Fruit fly (Drosophila melanogaster) whole organism, embryonic: Measurements from ENCODE around the gene CG42748.

Experiments
- B-H2 ChIP-seq: fragments of 200-800 bp; sonication (Bioruptor generic); optimal IDR thresholded peaks from 2 replicates; lab custom pipeline; 2018; ENCODE audit warnings: missing biosample characterization, mild to moderate bottlenecking, missing genetic modification characterization
- CG10209 ChIP-seq: fragments of 200-800 bp; sonication (Bioruptor generic); optimal IDR thresholded peaks from 3 replicates; lab custom pipeline; 2017; ENCODE audit warnings: missing biosample characterization, mild to moderate bottlenecking, missing genetic modification characterization, missing genetic modification reagents
- CG10959 ChIP-seq: fragments of 200-800 bp; sonication (Bioruptor generic); IDR thresholded peaks from 2 replicates; pipeline ENCODE4 v1.3.6; 2022; ENCODE audit warnings: missing biosample characterization, missing genetic modification characterization
- CG11723 ChIP-seq: fragments of 200-800 bp; sonication (Bioruptor generic); optimal IDR thresholded peaks from 2 replicates; lab custom pipeline; 2017; ENCODE audit warnings: missing biosample characterization, mild to moderate bottlenecking, missing genetic modification characterization
- CG13894 ChIP-seq: fragments of 200-800 bp; sonication (Bioruptor generic); optimal IDR thresholded peaks from 3 replicates; lab custom pipeline; 2018; ENCODE audit warnings: missing biosample characterization, mild to moderate bottlenecking, missing genetic modification characterization, moderate library complexity
- CG15514 ChIP-seq: fragments of 200-800 bp; sonication (Bioruptor generic); optimal IDR thresholded peaks from 3 replicates; lab custom pipeline; 2017; ENCODE audit warnings: missing biosample characterization, missing genetic modification characterization, mild to moderate bottlenecking, moderate library complexity, missing genetic modification reagents
- CG17361 ChIP-seq: fragments of 200-800 bp; sonication (Bioruptor generic); IDR thresholded peaks from 3 replicates; pipeline ENCODE4 v1.3.6; 2022; ENCODE audit warnings: missing biosample characterization, missing genetic modification characterization
- CG17829 ChIP-seq: fragments of 200-800 bp; optimal IDR thresholded peaks from 2 replicates; lab custom pipeline; 2019; ENCODE audit warnings: missing biosample characterization, mild to moderate bottlenecking, missing genetic modification characterization, moderate library complexity
- CG2120 ChIP-seq: fragments of 200-800 bp; sonication (Bioruptor generic); optimal IDR thresholded peaks from 3 replicates; lab custom pipeline; 2016; ENCODE audit warnings: missing biosample characterization, missing genetic modification characterization
- CG2712 ChIP-seq: fragments of 200-800 bp; optimal IDR thresholded peaks from 3 replicates; lab custom pipeline; 2019; ENCODE audit warnings: missing biosample characterization, mild to moderate bottlenecking, missing genetic modification characterization, moderate library complexity
- CG30020 ChIP-seq: fragments of 200-800 bp; optimal IDR thresholded peaks from 2 replicates; lab custom pipeline; 2019; ENCODE audit warnings: missing biosample characterization, mild to moderate bottlenecking, missing genetic modification characterization, moderate library complexity
- CG33213 ChIP-seq: fragments of 200-800 bp; sonication (Bioruptor generic); optimal IDR thresholded peaks from 3 replicates; lab custom pipeline; 2016; ENCODE audit warnings: missing biosample characterization, missing genetic modification characterization
- CG3847 ChIP-seq: fragments of 200-800 bp; sonication (Bioruptor generic); IDR thresholded peaks from 2 replicates; pipeline ENCODE4 v1.3.6; 2022; ENCODE audit warnings: missing biosample characterization, missing genetic modification characterization
- CG3995 ChIP-seq: fragments of 200-800 bp; sonication (Bioruptor generic); optimal IDR thresholded peaks from 3 replicates; lab custom pipeline; 2016; ENCODE audit warnings: missing biosample characterization, missing genetic modification characterization
- CG6791 ChIP-seq: fragments of 200-800 bp; sonication (Bioruptor generic); IDR thresholded peaks from 3 replicates; pipeline ENCODE4 v1.3.6; 2022; ENCODE audit warnings: missing biosample characterization, missing genetic modification characterization; ENCODE audit not compliant: partially characterized antibody
- CG8089 ChIP-seq: fragments of 200-800 bp; sonication (Bioruptor generic); optimal IDR thresholded peaks from 3 replicates; lab custom pipeline; 2016; ENCODE audit warnings: missing biosample characterization, missing genetic modification characterization
- CG8924 ChIP-seq: fragments of 200-800 bp; optimal IDR thresholded peaks from 3 replicates; lab custom pipeline; 2019; ENCODE audit warnings: missing biosample characterization, mild to moderate bottlenecking, missing genetic modification characterization, moderate library complexity
- CHES-1-like ChIP-seq: fragments of 200-800 bp; sonication (Bioruptor generic); optimal IDR thresholded peaks from 2 replicates; lab custom pipeline; 2016; ENCODE audit warnings: missing biosample characterization, missing genetic modification characterization
- CoRest ChIP-seq: fragments of 200-800 bp; sonication (Bioruptor generic); optimal IDR thresholded peaks from 3 replicates; lab custom pipeline; 2018; ENCODE audit warnings: missing biosample characterization, mild to moderate bottlenecking, missing genetic modification characterization, moderate library complexity
- Dfd ChIP-seq, 2 experiments: fragments of >200 bp; optimal IDR thresholded peaks; 2 replicates each; lab custom pipeline; 2017; ENCODE audit warnings: missing biosample characterization in 2 of 2, missing genetic modification characterization in 2 of 2
- Eip74EF ChIP-seq, 2 experiments: fragments of 200-800 bp in 1 of 2; fragments of >200 bp in 1 of 2; sonication (Bioruptor generic) in 1 of 2; optimal IDR thresholded peaks; 2 replicates each; lab custom pipeline; 2017 to 2019; ENCODE audit warnings: missing biosample characterization in 2 of 2, missing genetic modification characterization in 2 of 2, mild to moderate bottlenecking in 1 of 2, moderate library complexity in 1 of 2
- Ets65A ChIP-seq: fragments of 200-800 bp; sonication (Bioruptor generic); peaks from one replicate; lab custom pipeline; 2016; ENCODE audit warnings: missing biosample characterization, missing genetic modification characterization
- Ets97D ChIP-seq: fragments of 200-800 bp; sonication (Bioruptor generic); optimal IDR thresholded peaks from 3 replicates; lab custom pipeline; 2016; ENCODE audit warnings: missing biosample characterization, missing genetic modification characterization
- H2.0 ChIP-seq: fragments of 200-800 bp; sonication (Bioruptor generic); IDR thresholded peaks from 2 replicates; pipeline ENCODE4 v1.3.6; 2022; ENCODE audit warnings: missing biosample characterization, missing genetic modification characterization
- HLHmδ ChIP-seq: fragments of 200-800 bp; sonication (Bioruptor generic); optimal IDR thresholded peaks from 2 replicates; lab custom pipeline; 2018; ENCODE audit warnings: missing biosample characterization, mild to moderate bottlenecking, missing genetic modification characterization, moderate library complexity
- Hr78 ChIP-seq, 2 experiments: fragments of 200-800 bp in 1 of 2; fragments of >200 bp in 1 of 2; sonication (Bioruptor generic) in 1 of 2; optimal IDR thresholded peaks; 2 replicates each; lab custom pipeline; 2017 to 2019; ENCODE audit warnings: missing biosample characterization in 2 of 2, missing genetic modification characterization in 2 of 2, mild to moderate bottlenecking in 1 of 2, moderate library complexity in 1 of 2
- Lhr ChIP-seq: fragments of 200-800 bp; sonication (Bioruptor generic); optimal IDR thresholded peaks from 3 replicates; lab custom pipeline; 2017; ENCODE audit warnings: mild to moderate bottlenecking, missing biosample characterization, missing genetic modification reagents, missing genetic modification characterization
- MESR4 ChIP-seq: fragments of 200-800 bp; sonication (Bioruptor generic); optimal IDR thresholded peaks from 2 replicates; lab custom pipeline; 2018; ENCODE audit warnings: missing biosample characterization, mild to moderate bottlenecking, missing genetic modification characterization, moderate library complexity
- Max ChIP-seq: fragments of 200-800 bp; sonication (Bioruptor generic); optimal IDR thresholded peaks from 2 replicates; lab custom pipeline; 2016; ENCODE audit warnings: missing biosample characterization, mild to moderate bottlenecking, missing genetic modification characterization
- Neu2 ChIP-seq: fragments of 200-800 bp; sonication (Bioruptor generic); optimal IDR thresholded peaks from 3 replicates; lab custom pipeline; 2016; ENCODE audit warnings: missing biosample characterization, missing genetic modification characterization, borderline replicate concordance
- Sry-δ ChIP-seq: fragments of 200-800 bp; sonication (Bioruptor generic); optimal IDR thresholded peaks from 2 replicates; lab custom pipeline; 2016; ENCODE audit warnings: missing biosample characterization, missing genetic modification characterization
- TFAM ChIP-seq: fragments of 200-800 bp; sonication (Bioruptor generic); optimal IDR thresholded peaks from 2 replicates; lab custom pipeline; 2017; ENCODE audit warnings: missing biosample characterization, missing genetic modification characterization, inconsistent platforms
- bab2 ChIP-seq: fragments of 200-800 bp; sonication (Bioruptor generic); optimal IDR thresholded peaks from 2 replicates; lab custom pipeline; 2016; ENCODE audit warnings: missing biosample characterization, missing genetic modification characterization
- gce ChIP-seq: fragments of 200-800 bp; sonication (Bioruptor generic); IDR thresholded peaks from 3 replicates; pipeline ENCODE4 v1.3.6; 2022; ENCODE audit warnings: missing biosample characterization, missing genetic modification characterization
- grau ChIP-seq: fragments of 200-800 bp; optimal IDR thresholded peaks from 3 replicates; lab custom pipeline; 2019; ENCODE audit warnings: missing biosample characterization, mild to moderate bottlenecking, missing genetic modification characterization, moderate library complexity
- jumu ChIP-seq: fragments of 200-800 bp; sonication (Bioruptor generic); optimal IDR thresholded peaks from 3 replicates; lab custom pipeline; 2016; ENCODE audit warnings: missing biosample characterization, missing genetic modification characterization
- lilli ChIP-seq: fragments of 200-800 bp; sonication (Bioruptor generic); optimal IDR thresholded peaks from 3 replicates; lab custom pipeline; 2016; ENCODE audit warnings: missing biosample characterization, missing genetic modification characterization
- lola ChIP-seq, 3 experiments: fragments of >200 bp in 2 of 3; fragments of 200-800 bp in 1 of 3; sonication (Bioruptor generic) in 1 of 3; optimal IDR thresholded peaks; 2 replicates each; lab custom pipeline; 2017 to 2019; ENCODE audit warnings: missing biosample characterization in 3 of 3, missing genetic modification characterization in 3 of 3, mild to moderate bottlenecking in 1 of 3, moderate library complexity in 1 of 3
- luna ChIP-seq: fragments of 200-800 bp; sonication (Bioruptor generic); optimal IDR thresholded peaks from 2 replicates; lab custom pipeline; 2016; ENCODE audit warnings: missing biosample characterization, missing genetic modification characterization
- nerfin-1 ChIP-seq: fragments of 200-800 bp; sonication (Bioruptor generic); optimal IDR thresholded peaks from 3 replicates; lab custom pipeline; 2019; ENCODE audit warnings: missing biosample characterization, mild to moderate bottlenecking, missing genetic modification characterization, moderate library complexity
- peb ChIP-seq: fragments of 200-800 bp; sonication (Bioruptor generic); IDR thresholded peaks from 2 replicates; pipeline ENCODE4 v1.3.6; 2022; ENCODE audit warnings: missing biosample characterization, missing genetic modification characterization
- pfk ChIP-seq: fragments of 200-800 bp; sonication (Bioruptor generic); optimal IDR thresholded peaks from 2 replicates; lab custom pipeline; 2018; ENCODE audit warnings: missing biosample characterization, mild to moderate bottlenecking, missing genetic modification characterization, moderate library complexity
- prd ChIP-seq, 3 experiments: fragments of >200 bp in 2 of 3; fragments of 200-800 bp in 1 of 3; sonication (Bioruptor generic) in 1 of 3; optimal IDR thresholded peaks in 2 of 3; IDR thresholded peaks in 1 of 3; 2 replicates in 2 of 3; 3 replicates in 1 of 3; pipeline versions ENCODE4 v1.3.6 to Lab custom; 2017 to 2022; ENCODE audit warnings: missing biosample characterization in 1 of 3, missing genetic modification characterization in 1 of 3
- pzg ChIP-seq: fragments of 200-800 bp; sonication (Bioruptor generic); optimal IDR thresholded peaks from 3 replicates; lab custom pipeline; 2018; ENCODE audit warnings: missing biosample characterization, mild to moderate bottlenecking, missing genetic modification characterization, moderate library complexity
- scrt ChIP-seq: fragments of 200-800 bp; sonication (Bioruptor generic); optimal IDR thresholded peaks from 2 replicates; lab custom pipeline; 2018; ENCODE audit warnings: missing biosample characterization, mild to moderate bottlenecking, missing genetic modification characterization, moderate library complexity
- sob ChIP-seq: fragments of 200-800 bp; sonication (Bioruptor generic); IDR thresholded peaks from 2 replicates; pipeline ENCODE4 v1.3.6; 2022; ENCODE audit warnings: missing biosample characterization, missing genetic modification characterization
- zen ChIP-seq: fragments of 200-800 bp; sonication (Bioruptor generic); optimal IDR thresholded peaks from 3 replicates; lab custom pipeline; 2018; ENCODE audit warnings: missing biosample characterization, mild to moderate bottlenecking, missing genetic modification characterization, moderate library complexity
- zen2 ChIP-seq: fragments of 200-800 bp; sonication (Bioruptor generic); IDR thresholded peaks from 3 replicates; pipeline ENCODE4 v1.3.6; 2022; ENCODE audit warnings: missing biosample characterization, missing genetic modification characterization; ENCODE audit not compliant: partially characterized antibody

The CG42748 gene

DNA sequence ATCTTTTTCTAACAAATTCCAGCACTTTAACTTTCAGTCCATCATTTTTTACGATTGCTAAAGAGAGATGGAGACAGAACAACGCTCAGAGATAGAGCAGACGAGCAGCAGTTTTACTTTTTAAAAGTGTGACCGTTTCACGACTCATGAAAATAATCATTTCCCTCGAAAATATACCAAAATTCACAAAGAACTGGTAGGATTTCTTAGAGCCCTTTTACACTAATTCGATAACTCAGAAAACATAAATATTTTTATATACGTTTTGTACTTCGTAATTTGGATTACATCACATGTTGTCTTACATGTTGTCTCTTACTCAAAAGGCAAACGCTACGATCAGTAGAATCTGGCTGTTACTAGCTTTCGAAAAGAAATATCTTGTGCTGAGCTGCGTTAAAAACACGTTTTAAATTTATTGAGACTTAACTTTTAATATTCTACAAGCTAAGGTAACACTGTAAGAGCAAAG lies 38.1 kb downstream of the CG42748 start, which contains the start of gene Clamp (continued):
- TF ChIP-seq nerfin-1 (tag; lab: Kevin White, UChicago) = peak; percentile 18
- TF ChIP-seq Lhr = peak; percentile 98
- peak in 1 of 2 experiments; percentile 23 for TF ChIP-seq Eip74EF (GFP tag; optimal IDR thresholded peaks at IDR 0.05; lab: Kevin White, UChicago)
- TF ChIP-seq Max (GFP tag; lab: Kevin White, UChicago) = no peak
- no peak for TF ChIP-seq CG10209 (GFP tag; lab: Kevin White, UChicago)
- TF ChIP-seq lilli (GFP tag; lab: Kevin White, UChicago) = no peak
- peak; percentile 42; the same call in 2 of the 3 replicates for TF ChIP-seq CG17361 (GFP tag; lab: Robert Waterston, UW)
- TF ChIP-seq Ets97D (GFP tag; lab: Kevin White, UChicago) = peak; percentile 53
- TF ChIP-seq CG11723 (GFP tag; lab: Kevin White, UChicago) = peak; percentile 92
- no peak for TF ChIP-seq zen2
- peak; percentile 89 for TF ChIP-seq CG33213 (GFP tag; lab: Kevin White, UChicago)
- peak; percentile 37 for TF ChIP-seq CG8089
- TF ChIP-seq luna = no peak
- TF ChIP-seq sob = 0 out of 2 replicates have a peak, but pooled peaks have one; percentile 25
- no peak for TF ChIP-seq prd (optimal IDR thresholded peaks at IDR 0.05; lab: Kevin White, UChicago)
- peak; percentile 19; the same call in 1 of the 3 replicates for TF ChIP-seq prd (GFP tag; IDR thresholded peaks at IDR 0.05; lab: Robert Waterston, UW)
- no peak for TF ChIP-seq jumu (GFP tag; lab: Kevin White, UChicago)
- peak in 1 of 2 experiments; percentile 61 for TF ChIP-seq Dfd (GFP tag; optimal IDR thresholded peaks at IDR 0.05; lab: Kevin White, UChicago)
- peak; percentile 1 for TF ChIP-seq CG2120 (GFP tag; lab: Kevin White, UChicago)
- 0 out of 3 replicates have a peak, but pooled peaks have one; percentile 7 for TF ChIP-seq CG6791 (GFP tag; lab: Robert Waterston, UW)
- TF ChIP-seq CG10959 (GFP tag; lab: Robert Waterston, UW) = no peak
- peak; percentile 46 for TF ChIP-seq MESR4 (GFP tag; lab: Kevin White, UChicago)
- no peak for TF ChIP-seq B-H2
- TF ChIP-seq CG17829 = peak; percentile 20
- TF ChIP-seq zen (tag; lab: Kevin White, UChicago) = peak; percentile 58
- no peak for TF ChIP-seq H2.0 (GFP tag; lab: Robert Waterston, UW)
- no peak for TF ChIP-seq bab2
- TF ChIP-seq pfk (GFP tag; lab: Kevin White, UChicago) = peak; percentile 54
- no peak for TF ChIP-seq gce (GFP tag; lab: Robert Waterston, UW)
- TF ChIP-seq Hr78 (GFP tag; optimal IDR thresholded peaks at IDR 0.05; lab: Kevin White, UChicago) = peak in 1 of 2 experiments; percentile 48
- TF ChIP-seq CG30020 (tag; lab: Kevin White, UChicago) = peak; percentile 99
- TF ChIP-seq Sry-δ (GFP tag; lab: Kevin White, UChicago) = peak; percentile 43
- TF ChIP-seq HLHmδ (GFP tag; lab: Kevin White, UChicago) = no peak
- TF ChIP-seq CG3995 (GFP tag; lab: Kevin White, UChicago) = peak; percentile 23
- TF ChIP-seq pzg (GFP tag; lab: Kevin White, UChicago) = peak; percentile 80
- TF ChIP-seq lola (GFP tag; optimal IDR thresholded peaks at IDR 0.05; lab: Kevin White, UChicago) = peak in 1 of 3 experiments; percentile 81
- TF ChIP-seq CG3847 (GFP tag; lab: Robert Waterston, UW) = peak; percentile 31; the same call in 1 of the 2 replicates
- peak; percentile 94 for TF ChIP-seq CG15514
- no peak for TF ChIP-seq CHES-1-like (GFP tag; lab: Kevin White, UChicago)
- TF ChIP-seq CG2712 (tag; lab: Kevin White, UChicago) = peak; percentile 36
- TF ChIP-seq Neu2 (GFP tag; lab: Kevin White, UChicago) = no peak
- TF ChIP-seq scrt (GFP tag; lab: Kevin White, UChicago) = no peak
- peak; percentile 67 for TF ChIP-seq Ets65A (GFP tag; lab: Kevin White, UChicago)
- TF ChIP-seq peb (GFP tag; lab: Robert Waterston, UW) = no peak
- no peak for TF ChIP-seq TFAM (GFP tag; lab: Kevin White, UChicago)
- TF ChIP-seq CG13894 = peak; percentile 40
- peak; percentile 23 for TF ChIP-seq CoRest (tag; lab: Kevin White, UChicago)
- peak; percentile 65 for TF ChIP-seq CG8924 (tag; lab: Kevin White, UChicago)
- TF ChIP-seq grau (tag; lab: Kevin White, UChicago) = peak; percentile 62
